Worm (Caenorhabditis elegans): Measurements from ENCODE around the gene C16A11.7.

ce11 chrII:4286921-4287320 is 30.2 kb upstream of the C16A11.7 start:
- TF ChIP-seq elt-4 (tag; optimal IDR thresholded peaks at IDR 0.05) (no peak), pag-3 (tag; optimal IDR thresholded peaks at IDR 0.05; ENCODE audit: borderline replicate concordance) (no peak), K02D7.2 (tag; optimal IDR thresholded peaks at IDR 0.05) (no peak), ahr-1 (tag; optimal IDR thresholded peaks at IDR 0.05) (no peak), lim-6 (tag; optimal IDR thresholded peaks at IDR 0.05) (no peak)

All from whole organism, late embryonic.